Worm (Caenorhabditis elegans) whole organism, young adult: ENCODE measurements around the gene F52H2.15.

Experiments used
- B0336.3 ChIP-seq: fragments of 200-800 bp; sonication (Bioruptor generic); IDR thresholded peaks from 2 replicates; pipeline ENCODE4 v1.3.6; 2022; ENCODE audit warnings: missing genetic modification characterization, missing compliant biosample characterization
- D2030.7 ChIP-seq: fragments of 200-800 bp; sonication (Bioruptor generic); IDR thresholded peaks from 2 replicates; pipeline ENCODE4 v1.3.6; 2022; ENCODE audit warnings: missing genetic modification reagents, missing genetic modification characterization, missing compliant biosample characterization
- F39B2.1 ChIP-seq: fragments of 200-800 bp; sonication (Bioruptor generic); IDR thresholded peaks from 2 replicates; pipeline ENCODE4 v1.3.6; 2022; ENCODE audit warnings: missing genetic modification reagents, missing genetic modification characterization, missing compliant biosample characterization
- K11D2.4 ChIP-seq: fragments of 200-800 bp; sonication (Bioruptor generic); IDR thresholded peaks from 2 replicates; pipeline ENCODE4 v1.3.6; 2022; ENCODE audit warnings: missing genetic modification reagents, missing genetic modification characterization, missing compliant biosample characterization
- K12H6.12 ChIP-seq: fragments of 200-800 bp; sonication (Bioruptor generic); optimal IDR thresholded peaks from 2 replicates; lab custom pipeline; 2018; ENCODE audit warnings: mild to moderate bottlenecking, missing genetic modification characterization, missing compliant biosample characterization
- Y95B8A.8 ChIP-seq: fragments of 200-800 bp; sonication (Bioruptor generic); IDR thresholded peaks from 2 replicates; pipeline ENCODE4 v1.3.6; 2022; ENCODE audit warnings: missing genetic modification reagents, missing genetic modification characterization, missing compliant biosample characterization
- atf-7 ChIP-seq: sonication (generic microtip); optimal IDR thresholded peaks from 2 replicates; lab custom pipeline; 2017; ENCODE audit warnings: mild to moderate bottlenecking, missing genetic modification characterization, missing compliant biosample characterization
- cebp-1 ChIP-seq, 2 experiments: fragments of 200-800 bp in 1 of 2; sonication (Bioruptor generic) in 1 of 2; sonication (generic microtip) in 1 of 2; IDR thresholded peaks in 1 of 2; optimal IDR thresholded peaks in 1 of 2; 2 replicates each; pipeline versions ENCODE4 v1.3.6 to Lab custom; 2017 to 2022; ENCODE audit warnings: missing compliant biosample characterization in 2 of 2, missing genetic modification characterization in 2 of 2, mild to moderate bottlenecking in 1 of 2, missing genetic modification reagents in 1 of 2, moderate library complexity in 1 of 2
- ceh-27 ChIP-seq: fragments of 200-800 bp; sonication (Bioruptor generic); optimal IDR thresholded peaks from 2 replicates; lab custom pipeline; 2018; ENCODE audit warnings: mild to moderate bottlenecking, missing genetic modification characterization, moderate library complexity, missing compliant biosample characterization
- ceh-40 ChIP-seq: fragments of 200-800 bp; sonication (Bioruptor generic); IDR thresholded peaks from 2 replicates; pipeline ENCODE4 v1.3.6; 2022; ENCODE audit warnings: missing genetic modification characterization, missing compliant biosample characterization
- ceh-58 ChIP-seq: fragments of 200-800 bp; sonication (Bioruptor generic); IDR thresholded peaks from 2 replicates; pipeline ENCODE4 v1.3.6; 2022; ENCODE audit warnings: missing genetic modification characterization, missing compliant biosample characterization
- ceh-79 ChIP-seq: sonication (generic microtip); optimal IDR thresholded peaks from 2 replicates; lab custom pipeline; 2017; ENCODE audit warnings: mild to moderate bottlenecking, missing genetic modification characterization, missing compliant biosample characterization
- chd-7 ChIP-seq: sonication (generic microtip); optimal IDR thresholded peaks from 2 replicates; lab custom pipeline; 2016; ENCODE audit warnings: mild to moderate bottlenecking, missing genetic modification characterization, moderate library complexity, missing compliant biosample characterization
- die-1 ChIP-seq: sonication (generic microtip); optimal IDR thresholded peaks from 2 replicates; lab custom pipeline; 2016; ENCODE audit warnings: missing genotype, mild to moderate bottlenecking, missing genetic modification characterization, missing compliant biosample characterization
- dox-1 ChIP-seq: fragments of 200-800 bp; sonication (Bioruptor generic); IDR thresholded peaks from 2 replicates; pipeline ENCODE4 v1.3.6; 2022; ENCODE audit warnings: missing genetic modification reagents, missing genetic modification characterization, missing compliant biosample characterization
- egl-18 ChIP-seq: fragments of 200-800 bp; sonication (Bioruptor generic); IDR thresholded peaks from 2 replicates; pipeline ENCODE4 v1.3.6; 2022; ENCODE audit warnings: missing genetic modification reagents, missing genetic modification characterization, missing compliant biosample characterization
- egrh-3 ChIP-seq: fragments of 200-800 bp; sonication (Bioruptor generic); IDR thresholded peaks from 2 replicates; pipeline ENCODE4 v1.3.6; 2022; ENCODE audit warnings: missing genetic modification reagents, missing genetic modification characterization, missing compliant biosample characterization
- ets-4 ChIP-seq: fragments of 200-800 bp; sonication (Bioruptor generic); optimal IDR thresholded peaks from 2 replicates; lab custom pipeline; 2018; ENCODE audit warnings: mild to moderate bottlenecking, missing genetic modification characterization, missing compliant biosample characterization
- gei-17 ChIP-seq: fragments of 200-800 bp; sonication (Bioruptor generic); optimal IDR thresholded peaks from 2 replicates; lab custom pipeline; 2018; ENCODE audit warnings: mild to moderate bottlenecking, missing genetic modification characterization, missing compliant biosample characterization
- hlh-12 ChIP-seq: sonication (generic microtip); optimal IDR thresholded peaks from 2 replicates; lab custom pipeline; 2016; ENCODE audit warnings: missing genetic modification characterization, missing compliant biosample characterization
- hmg-1.2 ChIP-seq: fragments of 200-800 bp; sonication (Bioruptor generic); IDR thresholded peaks from 2 replicates; pipeline ENCODE4 v1.3.6; 2022; ENCODE audit warnings: missing genetic modification reagents, missing genetic modification characterization, missing compliant biosample characterization
- let-526 ChIP-seq: fragments of 200-800 bp; sonication (Bioruptor generic); IDR thresholded peaks from 2 replicates; pipeline ENCODE4 v1.3.6; 2022; ENCODE audit warnings: missing genetic modification reagents, missing genetic modification characterization, missing compliant biosample characterization
- lin-35 ChIP-seq, 3 experiments: fragments of 150-350 bp in 2 of 3; sonication (generic microtip) in 1 of 3; optimal IDR thresholded peaks; 2 replicates each; lab custom pipeline; 2014 to 2018; ENCODE audit warnings: missing biosample characterization in 3 of 3, missing genetic modification characterization in 3 of 3, missing genetic modification reagents in 3 of 3
- lin-40 ChIP-seq: sonication (generic microtip); optimal IDR thresholded peaks from 2 replicates; lab custom pipeline; 2016; ENCODE audit warnings: missing genetic modification characterization, mild to moderate bottlenecking, missing compliant biosample characterization, missing genotype, missing genetic modification reagents
- lir-1 ChIP-seq: fragments of 200-800 bp; sonication (Bioruptor generic); conservative IDR thresholded peaks from 2 replicates; pipeline ENCODE4 v1.3.6; 2022; ENCODE audit warnings: missing genetic modification reagents, missing genetic modification characterization, missing compliant biosample characterization
- madf-3 ChIP-seq: fragments of 200-800 bp; sonication (Bioruptor generic); IDR thresholded peaks from 2 replicates; pipeline ENCODE4 v1.3.6; 2022; ENCODE audit warnings: missing genetic modification reagents, missing genetic modification characterization, missing compliant biosample characterization
- mcd-1 ChIP-seq: fragments of 200-800 bp; sonication (Bioruptor generic); IDR thresholded peaks from 2 replicates; pipeline ENCODE4 v1.3.6; 2022; ENCODE audit warnings: missing genetic modification reagents, missing genetic modification characterization, missing compliant biosample characterization
- mxl-1 ChIP-seq: sonication (generic microtip); optimal IDR thresholded peaks from 2 replicates; lab custom pipeline; 2016; ENCODE audit warnings: missing genetic modification characterization, missing compliant biosample characterization
- nhr-80 ChIP-seq: sonication (generic microtip); optimal IDR thresholded peaks from 2 replicates; lab custom pipeline; 2016; ENCODE audit warnings: missing genetic modification characterization, missing compliant biosample characterization
- pbrm-1 ChIP-seq: fragments of 200-800 bp; sonication (Bioruptor generic); IDR thresholded peaks from 2 replicates; pipeline ENCODE4 v1.3.6; 2022; ENCODE audit warnings: missing genetic modification reagents, missing genetic modification characterization, missing compliant biosample characterization
- rcor-1 ChIP-seq: fragments of 200-800 bp; sonication (Bioruptor generic); IDR thresholded peaks from 2 replicates; pipeline ENCODE4 v1.3.6; 2022; ENCODE audit warnings: missing genetic modification reagents, missing genetic modification characterization, missing compliant biosample characterization
- sdz-38 ChIP-seq: sonication (generic microtip); optimal IDR thresholded peaks from 2 replicates; lab custom pipeline; 2016; ENCODE audit warnings: missing genotype, missing genetic modification characterization, missing compliant biosample characterization
- snpc-3.4 ChIP-seq: sonication (generic microtip); optimal IDR thresholded peaks from 2 replicates; lab custom pipeline; 2017; ENCODE audit warnings: missing genetic modification characterization, mild to moderate bottlenecking, missing compliant biosample characterization, antibody characterized with exemption, moderate library complexity, missing genotype, missing genetic modification reagents
- snpc-4 ChIP-seq, 5 experiments: fragments of 150-350 bp in 1 of 5; sonication (generic microtip) in 4 of 5; optimal IDR thresholded peaks; 2 replicates each; lab custom pipeline; 2014 to 2018; ENCODE audit warnings: missing genetic modification characterization in 5 of 5, missing biosample characterization in 3 of 5, antibody characterized with exemption in 2 of 5, mild to moderate bottlenecking in 2 of 5, missing compliant biosample characterization in 2 of 5, missing genotype in 2 of 5, moderate library complexity in 2 of 5, missing genetic modification reagents in 1 of 5
- somi-1 ChIP-seq: fragments of 200-800 bp; sonication (Bioruptor generic); optimal IDR thresholded peaks from 2 replicates; lab custom pipeline; 2018; ENCODE audit warnings: mild to moderate bottlenecking, missing genetic modification characterization, missing compliant biosample characterization
- sptf-2 ChIP-seq: fragments of 200-800 bp; sonication (Bioruptor generic); optimal IDR thresholded peaks from 2 replicates; lab custom pipeline; 2018; ENCODE audit warnings: mild to moderate bottlenecking, missing genetic modification characterization, missing compliant biosample characterization
- tlf-1 ChIP-seq: fragments of 200-800 bp; sonication (Bioruptor generic); optimal IDR thresholded peaks from 2 replicates; lab custom pipeline; 2018; ENCODE audit warnings: mild to moderate bottlenecking, missing genetic modification characterization, missing compliant biosample characterization
- zfh-2 ChIP-seq: fragments of 200-800 bp; sonication (Bioruptor generic); conservative IDR thresholded peaks from 2 replicates; pipeline ENCODE4 v1.3.6; 2022; ENCODE audit warnings: missing genetic modification reagents, missing genetic modification characterization, missing compliant biosample characterization
- ztf-26 ChIP-seq: sonication (generic microtip); optimal IDR thresholded peaks from 2 replicates; lab custom pipeline; 2017; ENCODE audit warnings: missing genetic modification characterization, missing compliant biosample characterization
- ztf-3 ChIP-seq: fragments of 200-800 bp; sonication (Bioruptor generic); optimal IDR thresholded peaks from 2 replicates; lab custom pipeline; 2018; ENCODE audit warnings: mild to moderate bottlenecking, missing genetic modification characterization, missing compliant biosample characterization
- ztf-6 ChIP-seq: fragments of 200-800 bp; sonication (Bioruptor generic); IDR thresholded peaks from 2 replicates; pipeline ENCODE4 v1.3.6; 2022; ENCODE audit warnings: missing genetic modification reagents, missing genetic modification characterization, missing compliant biosample characterization

F52H2.15 gene

DNA sequence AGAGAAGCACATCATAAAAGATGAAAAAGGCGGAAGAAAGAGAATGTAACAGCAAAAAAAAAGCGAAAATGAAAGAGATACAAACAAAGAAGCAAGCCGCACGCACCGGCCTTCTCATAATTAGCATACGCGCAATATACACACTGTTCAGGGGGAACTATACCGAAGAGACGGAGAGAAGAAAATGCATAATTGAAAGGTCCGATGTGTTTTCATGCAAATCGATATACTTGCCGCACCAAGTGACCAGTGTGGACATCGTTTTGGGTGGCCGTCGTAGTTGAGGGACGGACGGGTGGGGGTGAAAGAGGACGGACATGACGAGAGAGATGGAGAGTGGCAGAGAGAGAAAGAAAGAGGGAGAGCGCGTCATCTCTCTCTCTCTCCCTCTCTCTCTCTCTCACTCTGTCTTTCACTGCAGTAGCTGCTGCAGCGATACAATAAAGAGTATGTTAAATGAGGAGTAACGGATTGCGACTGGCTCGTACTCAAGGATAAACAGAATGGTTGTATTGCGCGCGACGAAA is 28.8 kb upstream of the F52H2.15 start:
- TF ChIP-seq somi-1 (GFP tag; lab: Kevin White, UChicago): peak; percentile 18
- peak; percentile 83 for TF ChIP-seq K12H6.12 (tag; lab: Kevin White, UChicago)
- TF ChIP-seq madf-3 (GFP tag; lab: Robert Waterston, UW): 0 out of 2 replicates have a peak, but pooled peaks have one; percentile 54
- no peak for TF ChIP-seq nhr-80 (tag; lab: Kevin White, UChicago)
- TF ChIP-seq ets-4 (GFP tag; lab: Kevin White, UChicago): no peak
- peak in 1 of 3 experiments; percentile 3 for TF ChIP-seq lin-35 (GFP tag; optimal IDR thresholded peaks at IDR 0.05; lab: Kevin White, UChicago)
- peak; percentile 71 for TF ChIP-seq egrh-3 (GFP tag; lab: Robert Waterston, UW)
- TF ChIP-seq ceh-40 (GFP tag; lab: Robert Waterston, UW): no peak
- no peak for TF ChIP-seq snpc-3.4 (tag; lab: Kevin White, UChicago)
- TF ChIP-seq chd-7 (tag; lab: Kevin White, UChicago): peak; percentile 56
- TF ChIP-seq let-526: 0 out of 2 replicates have a peak, but pooled peaks have one; percentile 5
- no peak for TF ChIP-seq ztf-3 (GFP tag; lab: Kevin White, UChicago)
- 0 out of 2 replicates have a peak, but pooled peaks have one; percentile 67 for TF ChIP-seq dox-1
- TF ChIP-seq ztf-26 (tag; lab: Kevin White, UChicago): no peak
- no peak for TF ChIP-seq mxl-1 (tag; lab: Kevin White, UChicago)
- no peak for TF ChIP-seq lir-1 (GFP tag; lab: Robert Waterston, UW)
- no peak for TF ChIP-seq rcor-1 (GFP tag; lab: Robert Waterston, UW)
- peak; percentile 78 for TF ChIP-seq ceh-27 (GFP tag; lab: Kevin White, UChicago)
- no peak for TF ChIP-seq sdz-38 (tag; lab: Kevin White, UChicago)
- peak; percentile 31 for TF ChIP-seq die-1
- TF ChIP-seq snpc-4 (GFP tag; optimal IDR thresholded peaks at IDR 0.05; lab: Kevin White, UChicago): no peak
- peak in 2 of 4 experiments; percentile 4 to 15 for TF ChIP-seq snpc-4 (tag; optimal IDR thresholded peaks at IDR 0.05; lab: Kevin White, UChicago)
- 0 out of 2 replicates have a peak, but pooled peaks have one; percentile 19 for TF ChIP-seq B0336.3 (GFP tag; lab: Robert Waterston, UW)
- TF ChIP-seq Y95B8A.8: no peak
- TF ChIP-seq atf-7: peak; percentile 17
- no peak for TF ChIP-seq ceh-79 (tag; lab: Kevin White, UChicago)
- no peak for TF ChIP-seq ztf-6 (GFP tag; lab: Robert Waterston, UW)
- TF ChIP-seq hlh-12 (tag; lab: Kevin White, UChicago): no peak
- no peak for TF ChIP-seq cebp-1 (GFP tag; IDR thresholded peaks at IDR 0.05; lab: Robert Waterston, UW)
- peak; percentile 59 for TF ChIP-seq cebp-1 (tag; optimal IDR thresholded peaks at IDR 0.05; lab: Kevin White, UChicago)
- TF ChIP-seq mcd-1: 0 out of 2 replicates have a peak, but pooled peaks have one; percentile 36
- TF ChIP-seq ceh-58 (GFP tag; lab: Robert Waterston, UW): no peak
- no peak for TF ChIP-seq sptf-2 (GFP tag; lab: Kevin White, UChicago)
- 0 out of 2 replicates have a peak, but pooled peaks have one; percentile 26 for TF ChIP-seq egl-18 (GFP tag; lab: Robert Waterston, UW)
- peak; percentile 54 for TF ChIP-seq lin-40
- 0 out of 2 replicates have a peak, but pooled peaks have one; percentile 46 for TF ChIP-seq pbrm-1 (GFP tag; lab: Robert Waterston, UW)
- no peak for TF ChIP-seq tlf-1 (GFP tag; lab: Kevin White, UChicago)
- TF ChIP-seq F39B2.1 (GFP tag; lab: Robert Waterston, UW): no peak
- TF ChIP-seq zfh-2: peak; percentile 95
- peak; percentile 53; the same call in 1 of the 2 replicates for TF ChIP-seq hmg-1.2
- peak; percentile 8 for TF ChIP-seq gei-17 (GFP tag; lab: Kevin White, UChicago)
- 0 out of 2 replicates have a peak, but pooled peaks have one; percentile 46 for TF ChIP-seq K11D2.4 (GFP tag; lab: Robert Waterston, UW)
- TF ChIP-seq D2030.7 (GFP tag; lab: Robert Waterston, UW): no peak
